Fruit fly (Drosophila melanogaster) whole organism, embryonic: ENCODE data around the gene CG6656.

Experiments
- CG10147 ChIP-seq: fragments of 200-800 bp; sonication (Bioruptor generic); optimal IDR thresholded peaks from 2 replicates; lab custom pipeline; 2019; ENCODE audit warnings: missing biosample characterization, mild to moderate bottlenecking, missing genetic modification characterization, moderate library complexity
- CG10267 ChIP-seq: fragments of 200-800 bp; sonication (Bioruptor generic); optimal IDR thresholded peaks from 2 replicates; lab custom pipeline; 2018; ENCODE audit warnings: missing biosample characterization, mild to moderate bottlenecking, missing genetic modification characterization, moderate library complexity
- CG10321 ChIP-seq: fragments of 200-800 bp; sonication (Bioruptor generic); IDR thresholded peaks from 2 replicates; pipeline ENCODE4 v1.3.6; 2022; ENCODE audit warnings: missing biosample characterization, missing genetic modification characterization
- CG11695 ChIP-seq: fragments of 200-800 bp; sonication (Bioruptor generic); IDR thresholded peaks from 3 replicates; pipeline ENCODE4 v1.3.6; 2022; ENCODE audit warnings: missing biosample characterization, missing genetic modification characterization
- CG12155 ChIP-seq: fragments of 200-800 bp; sonication (Bioruptor generic); optimal IDR thresholded peaks from 3 replicates; lab custom pipeline; 2016; ENCODE audit warnings: missing biosample characterization, missing genetic modification characterization
- CG12744 ChIP-seq: fragments of 200-800 bp; sonication (Bioruptor generic); optimal IDR thresholded peaks from 2 replicates; lab custom pipeline; 2016; ENCODE audit warnings: missing biosample characterization, missing genetic modification characterization
- CG13287 ChIP-seq: fragments of 200-800 bp; sonication (Bioruptor generic); IDR thresholded peaks from 2 replicates; pipeline ENCODE4 v1.3.6; 2022; ENCODE audit warnings: missing biosample characterization, missing genetic modification characterization; ENCODE audit not compliant: partially characterized antibody
- CG15011 ChIP-seq: fragments of 200-800 bp; sonication (Bioruptor generic); optimal IDR thresholded peaks from 3 replicates; lab custom pipeline; 2018; ENCODE audit warnings: missing biosample characterization, mild to moderate bottlenecking, missing genetic modification characterization
- CG15479 ChIP-seq: fragments of 200-800 bp; sonication (Bioruptor generic); optimal IDR thresholded peaks from 3 replicates; lab custom pipeline; 2019; ENCODE audit warnings: missing biosample characterization, mild to moderate bottlenecking, missing genetic modification characterization, moderate library complexity
- CG1602 ChIP-seq: fragments of 200-800 bp; sonication (Bioruptor generic); optimal IDR thresholded peaks from 3 replicates; lab custom pipeline; 2016; ENCODE audit warnings: missing biosample characterization, missing genetic modification characterization
- CG17385 ChIP-seq: fragments of 200-800 bp; sonication (Bioruptor generic); optimal IDR thresholded peaks from 3 replicates; lab custom pipeline; 2018; ENCODE audit warnings: missing biosample characterization, mild to moderate bottlenecking, missing genetic modification characterization
- CG18262 ChIP-seq: fragments of 200-800 bp; optimal IDR thresholded peaks from 3 replicates; lab custom pipeline; 2019; ENCODE audit warnings: missing biosample characterization, mild to moderate bottlenecking, missing genetic modification characterization, moderate library complexity
- CG2199 ChIP-seq: fragments of 200-800 bp; sonication (Bioruptor generic); IDR thresholded peaks from 3 replicates; pipeline ENCODE4 v1.3.6; 2022; ENCODE audit warnings: missing biosample characterization, missing genetic modification characterization
- CG31388 ChIP-seq: fragments of 200-800 bp; sonication (Bioruptor generic); optimal IDR thresholded peaks from 2 replicates; lab custom pipeline; 2016; ENCODE audit warnings: missing biosample characterization, missing genetic modification characterization
- CG3163 ChIP-seq: fragments of 200-800 bp; sonication (Bioruptor generic); optimal IDR thresholded peaks from 3 replicates; lab custom pipeline; 2016; ENCODE audit warnings: missing biosample characterization, missing genetic modification characterization
- CG3281 ChIP-seq: fragments of 200-800 bp; sonication (Bioruptor generic); optimal IDR thresholded peaks from 3 replicates; lab custom pipeline; 2017; ENCODE audit warnings: missing biosample characterization, mild to moderate bottlenecking, missing genetic modification characterization
- CG4328 ChIP-seq: fragments of 200-800 bp; sonication (Bioruptor generic); optimal IDR thresholded peaks from 3 replicates; lab custom pipeline; 2017; ENCODE audit warnings: missing biosample characterization, missing genetic modification reagents, missing genetic modification characterization
- Dll ChIP-seq: fragments of 200-800 bp; sonication (Bioruptor generic); IDR thresholded peaks from 4 replicates; pipeline ENCODE4 v1.3.6; 2022; ENCODE audit warnings: missing biosample characterization, missing genetic modification characterization; ENCODE audit not compliant: partially characterized antibody
- Drgx ChIP-seq: fragments of 200-800 bp; sonication (Bioruptor generic); IDR thresholded peaks from 2 replicates; pipeline ENCODE4 v1.3.6; 2022; ENCODE audit warnings: missing biosample characterization, missing genetic modification characterization
- Fer2 ChIP-seq: fragments of 200-800 bp; sonication (Bioruptor generic); optimal IDR thresholded peaks from 2 replicates; lab custom pipeline; 2018; ENCODE audit warnings: missing biosample characterization, mild to moderate bottlenecking, missing genetic modification characterization, moderate library complexity
- Hey ChIP-seq: fragments of 200-800 bp; sonication (Bioruptor generic); optimal IDR thresholded peaks from 3 replicates; lab custom pipeline; 2018; ENCODE audit warnings: missing biosample characterization, mild to moderate bottlenecking, missing genetic modification characterization
- Lim3 ChIP-seq: fragments of 200-800 bp; sonication (Bioruptor generic); IDR thresholded peaks from 2 replicates; pipeline ENCODE4 v1.3.6; 2022; ENCODE audit warnings: missing biosample characterization, missing genetic modification characterization
- Neu2 ChIP-seq: fragments of 200-800 bp; sonication (Bioruptor generic); optimal IDR thresholded peaks from 3 replicates; lab custom pipeline; 2016; ENCODE audit warnings: missing biosample characterization, missing genetic modification characterization, borderline replicate concordance
- Nf-YA ChIP-seq: fragments of 200-800 bp; sonication (Bioruptor generic); IDR thresholded peaks from 2 replicates; pipeline ENCODE4 v1.3.6; 2022; ENCODE audit warnings: missing biosample characterization, missing genetic modification characterization
- Oli ChIP-seq: fragments of 200-800 bp; sonication (Bioruptor generic); optimal IDR thresholded peaks from 2 replicates; lab custom pipeline; 2018; ENCODE audit warnings: missing biosample characterization, mild to moderate bottlenecking, missing genetic modification characterization, moderate library complexity
- Sry-δ ChIP-seq: fragments of 200-800 bp; sonication (Bioruptor generic); optimal IDR thresholded peaks from 2 replicates; lab custom pipeline; 2016; ENCODE audit warnings: missing biosample characterization, missing genetic modification characterization
- TFAM ChIP-seq: fragments of 200-800 bp; sonication (Bioruptor generic); optimal IDR thresholded peaks from 2 replicates; lab custom pipeline; 2017; ENCODE audit warnings: missing biosample characterization, missing genetic modification characterization, inconsistent platforms
- Trl ChIP-seq, 3 experiments: fragments of >200 bp in 2 of 3; fragments of 200-800 bp in 1 of 3; sonication (Bioruptor generic) in 1 of 3; optimal IDR thresholded peaks; 2 replicates in 1 of 3; 3 replicates in 2 of 3; lab custom pipeline; 2016 to 2017; ENCODE audit warnings: missing biosample characterization in 1 of 3, missing genetic modification characterization in 1 of 3
- ato ChIP-seq: fragments of 200-800 bp; sonication (Bioruptor generic); IDR thresholded peaks from 2 replicates; pipeline ENCODE4 v1.3.6; 2022; ENCODE audit warnings: missing biosample characterization, missing genetic modification characterization; ENCODE audit not compliant: partially characterized antibody
- cato ChIP-seq: fragments of 200-800 bp; sonication (Bioruptor generic); optimal IDR thresholded peaks from 2 replicates; lab custom pipeline; 2016; ENCODE audit warnings: missing biosample characterization, missing genetic modification characterization, borderline replicate concordance
- chif ChIP-seq, 2 experiments: fragments of 200-800 bp; sonication (Bioruptor generic); optimal IDR thresholded peaks; 3 replicates each; lab custom pipeline; 2016; ENCODE audit warnings: missing biosample characterization in 2 of 2, missing genetic modification characterization in 2 of 2
- cwo ChIP-seq: fragments of 200-800 bp; sonication (Bioruptor generic); optimal IDR thresholded peaks from 3 replicates; lab custom pipeline; 2017; ENCODE audit warnings: missing biosample characterization, missing genetic modification characterization, mild to moderate bottlenecking, moderate library complexity, missing genetic modification reagents
- disco-r ChIP-seq: fragments of 200-800 bp; sonication (Bioruptor generic); optimal IDR thresholded peaks from 2 replicates; lab custom pipeline; 2016; ENCODE audit warnings: missing biosample characterization, missing genetic modification characterization
- dmrt99B ChIP-seq: fragments of 200-800 bp; sonication (Bioruptor generic); optimal IDR thresholded peaks from 2 replicates; lab custom pipeline; 2018; ENCODE audit warnings: missing biosample characterization, mild to moderate bottlenecking, missing genetic modification characterization, moderate library complexity
- ems ChIP-seq: fragments of 200-800 bp; sonication (Bioruptor generic); optimal IDR thresholded peaks from 3 replicates; lab custom pipeline; 2016; ENCODE audit warnings: missing biosample characterization, missing genetic modification characterization
- ewg ChIP-seq: fragments of 200-800 bp; sonication (Bioruptor generic); optimal IDR thresholded peaks from 3 replicates; lab custom pipeline; 2017; ENCODE audit warnings: mild to moderate bottlenecking, missing biosample characterization, missing genetic modification reagents, missing genetic modification characterization
- hkb ChIP-seq, 2 experiments: fragments of 200-800 bp in 1 of 2; fragments of >200 bp in 1 of 2; sonication (Bioruptor generic) in 1 of 2; IDR thresholded peaks in 1 of 2; optimal IDR thresholded peaks in 1 of 2; 2 replicates each; pipeline versions ENCODE4 v1.3.6 to Lab custom; 2017 to 2022; ENCODE audit warnings: missing biosample characterization in 1 of 2, missing genetic modification characterization in 1 of 2
- nerfin-2 ChIP-seq: fragments of 200-800 bp; sonication (Bioruptor generic); IDR thresholded peaks from 2 replicates; pipeline ENCODE4 v1.3.6; 2022; ENCODE audit warnings: missing biosample characterization, missing genetic modification characterization; ENCODE audit not compliant: partially characterized antibody
- pb ChIP-seq: fragments of 200-800 bp; sonication (Bioruptor generic); optimal IDR thresholded peaks from 3 replicates; lab custom pipeline; 2016; ENCODE audit warnings: missing biosample characterization, missing genetic modification characterization
- pho ChIP-seq: fragments of 200-800 bp; sonication (Bioruptor generic); optimal IDR thresholded peaks from 2 replicates; lab custom pipeline; 2016; ENCODE audit warnings: missing biosample characterization, missing genetic modification characterization
- psq ChIP-seq: fragments of 200-800 bp; sonication (Bioruptor generic); optimal IDR thresholded peaks from 2 replicates; lab custom pipeline; 2017; ENCODE audit warnings: missing biosample characterization, missing genetic modification characterization
- ro ChIP-seq: fragments of 200-800 bp; sonication (Bioruptor generic); IDR thresholded peaks from 2 replicates; pipeline ENCODE4 v1.3.6; 2022; ENCODE audit warnings: missing biosample characterization, missing genetic modification characterization
- sd ChIP-seq: fragments of 200-800 bp; sonication (Bioruptor generic); optimal IDR thresholded peaks from 3 replicates; lab custom pipeline; 2018; ENCODE audit warnings: missing biosample characterization, mild to moderate bottlenecking, missing genetic modification characterization, moderate library complexity
- sens-2 ChIP-seq: fragments of 200-800 bp; sonication (Bioruptor generic); IDR thresholded peaks from 2 replicates; pipeline ENCODE4 v1.3.6; 2022; ENCODE audit warnings: missing biosample characterization, missing genetic modification characterization
- slou ChIP-seq: fragments of 200-800 bp; sonication (Bioruptor generic); optimal IDR thresholded peaks from 3 replicates; lab custom pipeline; 2016; ENCODE audit warnings: missing biosample characterization, missing genetic modification characterization
- stc ChIP-seq: fragments of 200-800 bp; sonication (Bioruptor generic); IDR thresholded peaks from 2 replicates; pipeline ENCODE4 v1.3.6; 2022; ENCODE audit warnings: missing biosample characterization, missing genetic modification characterization
- unc-4 ChIP-seq: fragments of 200-800 bp; sonication (Bioruptor generic); IDR thresholded peaks from 2 replicates; pipeline ENCODE4 v1.3.6; 2022; ENCODE audit warnings: missing biosample characterization, missing genetic modification characterization; ENCODE audit not compliant: partially characterized antibody
- usp ChIP-seq: fragments of >200 bp; optimal IDR thresholded peaks from 2 replicates; lab custom pipeline; 2017; ENCODE audit warnings: missing biosample characterization, missing genetic modification characterization
- zfh2 ChIP-seq: fragments of 200-800 bp; sonication (Bioruptor generic); optimal IDR thresholded peaks from 2 replicates; lab custom pipeline; 2016; ENCODE audit warnings: missing biosample characterization, missing genetic modification characterization

The CG6656 gene

dm6 chr3R:21852579-21853233, 22.4 kb upstream of the CG6656 start (continued):
- TF ChIP-seq CG15011 (GFP tag; lab: Kevin White, UChicago) (peak; percentile 16), CG31388 (GFP tag; lab: Kevin White, UChicago) (no peak), Sry-δ (GFP tag; lab: Kevin White, UChicago) (no peak), CG1602 (GFP tag; lab: Kevin White, UChicago) (no peak), pho (peak; percentile 23), dmrt99B (tag; lab: Kevin White, UChicago) (peak; percentile 29), sens-2 (GFP tag; lab: Robert Waterston, UW) (no peak), hkb (optimal IDR thresholded peaks at IDR 0.05; lab: Kevin White, UChicago) (no peak), hkb (GFP tag; IDR thresholded peaks at IDR 0.05; lab: Robert Waterston, UW) (0 out of 2 replicates have a peak, but pooled peaks have one; percentile 8), stc (GFP tag; lab: Robert Waterston, UW) (no peak), Dll (GFP tag; lab: Robert Waterston, UW) (no peak), CG10267 (tag; lab: Kevin White, UChicago) (peak; percentile 6), cato (GFP tag; lab: Kevin White, UChicago) (no peak), CG11695 (GFP tag; lab: Robert Waterston, UW) (peak; percentile 56; the same call in 1 of the 3 replicates), Oli (tag; lab: Kevin White, UChicago) (no peak), CG2199 (GFP tag; lab: Robert Waterston, UW) (peak; percentile 68; the same call in 2 of the 3 replicates), Drgx (no peak), psq (GFP tag; lab: Kevin White, UChicago) (peak; percentile 79), usp (GFP tag; lab: Kevin White, UChicago) (no peak), unc-4 (no peak), cwo (GFP tag; lab: Kevin White, UChicago) (peak; percentile 5), chif (GFP tag; optimal IDR thresholded peaks at IDR 0.05; lab: Kevin White, UChicago) (no peak), Trl (optimal IDR thresholded peaks at IDR 0.05; lab: Kevin White, UChicago) (no peak), Trl (GFP tag; optimal IDR thresholded peaks at IDR 0.05; lab: Kevin White, UChicago) (peak; percentile 30), CG17385 (GFP tag; lab: Kevin White, UChicago) (peak; percentile 26), CG10321 (GFP tag; lab: Robert Waterston, UW) (no peak), CG18262 (tag; lab: Kevin White, UChicago) (no peak), CG10147 (peak; percentile 36), Nf-YA (GFP tag; lab: Robert Waterston, UW) (no peak), sd (tag; lab: Kevin White, UChicago) (no peak), CG3163 (peak; percentile 6), nerfin-2 (GFP tag; lab: Robert Waterston, UW) (no peak), zfh2 (GFP tag; lab: Kevin White, UChicago) (peak; percentile 53), slou (GFP tag; lab: Kevin White, UChicago) (no peak), CG4328 (GFP tag; lab: Kevin White, UChicago) (no peak), pb (GFP tag; lab: Kevin White, UChicago) (no peak), ems (GFP tag; lab: Kevin White, UChicago) (no peak), ro (GFP tag; lab: Robert Waterston, UW) (no peak), ato (GFP tag; lab: Robert Waterston, UW) (no peak), TFAM (no peak), CG13287 (GFP tag; lab: Robert Waterston, UW) (no peak), ewg (no peak), disco-r (GFP tag; lab: Kevin White, UChicago) (no peak), Fer2 (tag; lab: Kevin White, UChicago) (no peak), CG12155 (GFP tag; lab: Kevin White, UChicago) (peak; percentile 10), Lim3 (no peak), CG3281 (GFP tag; lab: Kevin White, UChicago) (peak; percentile 37), CG12744 (no peak), Hey (no peak), CG15479 (no peak), Neu2 (GFP tag; lab: Kevin White, UChicago) (no peak)
